Worm (Caenorhabditis elegans) whole organism, L1 larva: ENCODE data around the gene F49A5.10.

Experiments used
- F16B12.6 ChIP-seq: fragments of 150-350 bp; optimal IDR thresholded peaks from 2 replicates; lab custom pipeline; 2014; ENCODE audit warnings: missing biosample characterization, missing genetic modification characterization
- ama-1 ChIP-seq: fragments of 150-350 bp; optimal IDR thresholded peaks from 2 replicates; lab custom pipeline; 2014
- ceh-82 ChIP-seq, 3 experiments: fragments of 150-350 bp in 1 of 3; sonication (generic microtip) in 2 of 3; optimal IDR thresholded peaks; 2 replicates each; lab custom pipeline; 2014 to 2017; ENCODE audit warnings: missing biosample characterization in 3 of 3, missing genetic modification characterization in 3 of 3
- ces-1 ChIP-seq: fragments of 150-350 bp; optimal IDR thresholded peaks from 2 replicates; lab custom pipeline; 2014; ENCODE audit warnings: missing biosample characterization, missing genetic modification reagents, missing genetic modification characterization
- dpl-1 ChIP-seq, 3 experiments: fragments of 150-350 bp in 2 of 3; sonication (generic microtip) in 1 of 3; optimal IDR thresholded peaks; 2 replicates each; lab custom pipeline; 2014 to 2017; ENCODE audit warnings: missing biosample characterization in 3 of 3, missing genetic modification characterization in 3 of 3, missing genetic modification reagents in 3 of 3
- egl-13 ChIP-seq: sonication (generic microtip); optimal IDR thresholded peaks from 2 replicates; lab custom pipeline; 2016; ENCODE audit warnings: missing genotype, missing genetic modification reagents, missing genetic modification characterization, missing compliant biosample characterization
- egl-27 ChIP-seq, 2 experiments: fragments of 150-350 bp in 1 of 2; sonication (generic microtip); optimal IDR thresholded peaks; 3 replicates each; lab custom pipeline; 2017 to 2018; ENCODE audit warnings: missing biosample characterization in 2 of 2, missing genetic modification characterization in 2 of 2, missing genetic modification reagents in 2 of 2
- elt-3 ChIP-seq, 6 experiments: fragments of 150-350 bp in 1 of 6; sonication (generic microtip); optimal IDR thresholded peaks; 2 replicates each; lab custom pipeline; 2017 to 2018; ENCODE audit warnings: missing biosample characterization in 6 of 6, missing genetic modification characterization in 6 of 6, inconsistent platforms in 1 of 6
- ets-5 ChIP-seq: fragments of 200-800 bp; sonication (Bioruptor generic); IDR thresholded peaks from 2 replicates; pipeline ENCODE4 v1.3.6; 2022; ENCODE audit warnings: missing genetic modification characterization, missing compliant biosample characterization
- fkh-4 ChIP-seq: sonication (generic microtip); optimal IDR thresholded peaks from 2 replicates; lab custom pipeline; 2016; ENCODE audit warnings: missing compliant biosample characterization, missing genetic modification characterization, borderline replicate concordance
- fkh-8 ChIP-seq: sonication (generic microtip); optimal IDR thresholded peaks from 2 replicates; lab custom pipeline; 2016; ENCODE audit warnings: mild to moderate bottlenecking, missing genetic modification characterization, missing compliant biosample characterization
- fos-1 ChIP-seq: fragments of 150-350 bp; optimal IDR thresholded peaks from 2 replicates; lab custom pipeline; 2014; ENCODE audit warnings: missing biosample characterization, missing genetic modification characterization
- hpl-2 ChIP-seq: fragments of 150-350 bp; optimal IDR thresholded peaks from 2 replicates; lab custom pipeline; 2014; ENCODE audit warnings: missing biosample characterization, missing genetic modification reagents, missing genetic modification characterization
- irx-1 ChIP-seq: sonication (generic microtip); optimal IDR thresholded peaks from 2 replicates; lab custom pipeline; 2016; ENCODE audit warnings: missing genetic modification characterization, missing compliant biosample characterization
- lin-14 ChIP-seq: fragments of 200-800 bp; sonication (Bioruptor generic); optimal IDR thresholded peaks from 2 replicates; lab custom pipeline; 2018; ENCODE audit warnings: mild to moderate bottlenecking, missing genetic modification characterization, moderate library complexity, missing compliant biosample characterization
- lin-39 ChIP-seq: fragments of 150-350 bp; optimal IDR thresholded peaks from 2 replicates; lab custom pipeline; 2014; ENCODE audit warnings: missing biosample characterization, missing genetic modification reagents, missing genetic modification characterization
- lir-3 ChIP-seq: sonication (generic microtip); optimal IDR thresholded peaks from 2 replicates; lab custom pipeline; 2016; ENCODE audit warnings: mild to moderate bottlenecking, missing genetic modification characterization, moderate library complexity, missing compliant biosample characterization; ENCODE audit not compliant: poor library complexity
- mab-9 ChIP-seq: fragments of 200-800 bp; sonication (Bioruptor generic); IDR thresholded peaks from 2 replicates; pipeline ENCODE4 v1.3.6; 2022; ENCODE audit warnings: missing genetic modification reagents, missing genetic modification characterization, missing compliant biosample characterization
- mef-2 ChIP-seq: fragments of 150-350 bp; optimal IDR thresholded peaks from 2 replicates; lab custom pipeline; 2014; ENCODE audit warnings: missing biosample characterization, missing genetic modification characterization
- nhr-12 ChIP-seq: sonication (generic microtip); optimal IDR thresholded peaks from 2 replicates; lab custom pipeline; 2017; ENCODE audit warnings: missing biosample characterization, missing genetic modification characterization
- nhr-20 ChIP-seq: sonication (generic microtip); optimal IDR thresholded peaks from 2 replicates; lab custom pipeline; 2016; ENCODE audit warnings: mild to moderate bottlenecking, missing genetic modification characterization, missing compliant biosample characterization
- nhr-71 ChIP-seq: sonication (generic microtip); optimal IDR thresholded peaks from 2 replicates; lab custom pipeline; 2016; ENCODE audit warnings: mild to moderate bottlenecking, missing genetic modification characterization, moderate library complexity, missing compliant biosample characterization
- nhr-84 ChIP-seq: sonication (generic microtip); optimal IDR thresholded peaks from 2 replicates; lab custom pipeline; 2017; ENCODE audit warnings: missing biosample characterization, missing genetic modification characterization
- nhr-85 ChIP-seq: sonication (generic microtip); peaks from one replicate; lab custom pipeline; 2016; ENCODE audit warnings: missing genetic modification characterization, inconsistent platforms, missing compliant biosample characterization
- nhr-90 ChIP-seq: sonication (generic microtip); optimal IDR thresholded peaks from 2 replicates; lab custom pipeline; 2016; ENCODE audit warnings: mild to moderate bottlenecking, missing genetic modification characterization, missing compliant biosample characterization; ENCODE audit not compliant: poor library complexity
- skn-1 ChIP-seq: fragments of 150-350 bp; optimal IDR thresholded peaks from 2 replicates; lab custom pipeline; 2014; ENCODE audit warnings: missing biosample characterization, missing genetic modification characterization
- sox-4 ChIP-seq: sonication (generic microtip); optimal IDR thresholded peaks from 2 replicates; lab custom pipeline; 2016; ENCODE audit warnings: missing genetic modification characterization, missing compliant biosample characterization
- sptf-1 ChIP-seq: fragments of 150-350 bp; optimal IDR thresholded peaks from 2 replicates; lab custom pipeline; 2014; ENCODE audit warnings: missing biosample characterization, missing genetic modification characterization
- swsn-7 ChIP-seq: sonication (generic microtip); optimal IDR thresholded peaks from 2 replicates; lab custom pipeline; 2016; ENCODE audit warnings: missing genetic modification characterization, missing compliant biosample characterization
- unc-130 ChIP-seq: fragments of 150-350 bp; optimal IDR thresholded peaks from 2 replicates; lab custom pipeline; 2017; ENCODE audit warnings: missing biosample characterization, missing genetic modification characterization, inconsistent platforms
- unc-30 ChIP-seq: sonication (generic microtip); optimal IDR thresholded peaks from 2 replicates; lab custom pipeline; 2017; ENCODE audit warnings: missing biosample characterization, missing genetic modification characterization
- unc-62 ChIP-seq: fragments of 150-350 bp; optimal IDR thresholded peaks from 2 replicates; lab custom pipeline; 2014; ENCODE audit warnings: missing biosample characterization, missing genetic modification reagents, missing genetic modification characterization
- unc-98 ChIP-seq: fragments of 200-800 bp; sonication (Bioruptor generic); IDR thresholded peaks from 2 replicates; pipeline ENCODE4 v1.3.6; 2022; ENCODE audit warnings: missing genetic modification characterization, missing compliant biosample characterization
- ztf-11 ChIP-seq, 2 experiments: sonication (generic microtip); optimal IDR thresholded peaks; 2 replicates each; lab custom pipeline; 2016 to 2017; ENCODE audit warnings: missing genetic modification characterization in 2 of 2, missing biosample characterization in 1 of 2, missing compliant biosample characterization in 1 of 2

Gene F49A5.10

ce11 chrV:16910864-16911263, 35.8 kb downstream of the F49A5.10 start (continued):
- TF ChIP-seq mef-2 (tag; lab: Kevin White, UChicago) (no peak), fkh-4 (tag; lab: Kevin White, UChicago) (no peak), ets-5 (GFP tag; lab: Robert Waterston, UW) (no peak), lin-14 (GFP tag; lab: Kevin White, UChicago) (peak; percentile 55), egl-27 (tag; optimal IDR thresholded peaks at IDR 0.05; lab: Kevin White, UChicago) (no peak), lin-39 (no peak), egl-13 (no peak)

ce11 chrV:16911294-16911693, 36.2 kb downstream of the F49A5.10 start:
- TF ChIP-seq elt-3 (tag; optimal IDR thresholded peaks at IDR 0.05; lab: Kevin White, UChicago) (no peak), nhr-90 (tag; lab: Kevin White, UChicago) (no peak), irx-1 (tag; lab: Kevin White, UChicago) (no peak)

- TF ChIP-seq ces-1 (GFP tag; lab: Kevin White, UChicago) (no peak), unc-130 (tag; lab: Kevin White, UChicago) (no peak), ztf-11 (tag; optimal IDR thresholded peaks at IDR 0.05; lab: Kevin White, UChicago) (no peak), nhr-85 (tag; lab: Kevin White, UChicago) (no peak), fos-1 (no peak), nhr-84 (tag; lab: Kevin White, UChicago) (no peak), unc-98 (GFP tag; lab: Robert Waterston, UW) (no peak), fkh-4 (tag; lab: Kevin White, UChicago) (no peak), nhr-20 (no peak), mef-2 (tag; lab: Kevin White, UChicago) (no peak), unc-62 (GFP tag; lab: Kevin White, UChicago) (no peak), fkh-8 (tag; lab: Kevin White, UChicago) (no peak), ceh-82 (tag; optimal IDR thresholded peaks at IDR 0.05; lab: Kevin White, UChicago) (no peak), lin-39 (no peak), skn-1 (no peak), nhr-12 (tag; lab: Kevin White, UChicago) (no peak), egl-27 (tag; optimal IDR thresholded peaks at IDR 0.05; lab: Kevin White, UChicago) (no peak)
Observed at ce11 chrV:16911934-16912333, 36.9 kb downstream of the F49A5.10 start, which contains the start of gene nhr-116. nhr-116 (plus strand) TSS chrV:16912234.

- TF ChIP-seq elt-3 (tag; optimal IDR thresholded peaks at IDR 0.05; lab: Kevin White, UChicago) (no peak), unc-30 (tag; lab: Kevin White, UChicago) (no peak), ama-1 (lab: Kevin White, UChicago) (no peak), nhr-12 (tag; lab: Kevin White, UChicago) (no peak), irx-1 (tag; lab: Kevin White, UChicago) (no peak), sox-4 (tag; lab: Kevin White, UChicago) (no peak), nhr-90 (tag; lab: Kevin White, UChicago) (no peak), nhr-71 (tag; lab: Kevin White, UChicago) (no peak), dpl-1 (GFP tag; optimal IDR thresholded peaks at IDR 0.05; lab: Kevin White, UChicago) (no peak), swsn-7 (tag; lab: Kevin White, UChicago) (no peak), mab-9 (no peak), egl-27 (tag; optimal IDR thresholded peaks at IDR 0.05; lab: Kevin White, UChicago) (no peak), ces-1 (GFP tag; lab: Kevin White, UChicago) (no peak), sptf-1 (no peak), F16B12.6 (tag; lab: Kevin White, UChicago) (no peak), hpl-2 (GFP tag; lab: Kevin White, UChicago) (no peak), lir-3 (tag; lab: Kevin White, UChicago) (no peak)
Observed at ce11 chrV:16916079-16916478, 41.0 kb downstream of the F49A5.10 start, which contains the start of gene F09C6.10. F09C6.10 (minus strand) TSS chrV:16916179.
